Fruit fly (Drosophila melanogaster): Measurements from ENCODE around the gene Tektin-C.

DNA sequence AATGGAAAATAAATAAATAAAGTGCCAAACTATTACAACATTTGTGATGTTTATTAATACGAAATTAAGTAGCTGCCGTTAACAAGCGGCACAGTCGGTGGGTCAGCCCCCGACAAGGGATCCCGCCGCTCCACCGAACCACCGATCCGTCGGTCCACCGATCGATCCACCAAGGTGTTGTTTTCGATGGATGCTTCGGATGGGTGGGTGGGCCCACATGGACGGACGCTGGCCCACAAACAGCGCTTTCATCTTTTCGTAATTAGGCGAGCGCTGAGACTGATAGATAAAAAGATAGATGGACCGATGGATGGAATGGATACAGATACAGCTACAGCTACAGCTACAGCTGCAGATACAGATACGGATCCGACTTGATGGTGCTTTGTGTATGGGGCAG, 31.9 kb upstream of the Tektin-C start:
- no peak for TF ChIP-seq CTCF (optimal IDR thresholded peaks at IDR 0.05)
- TF ChIP-seq CG8478 (optimal IDR thresholded peaks at IDR 0.05): no peak
